Worm (Caenorhabditis elegans): Measurements from ENCODE around the gene ugt-32.

DNA sequence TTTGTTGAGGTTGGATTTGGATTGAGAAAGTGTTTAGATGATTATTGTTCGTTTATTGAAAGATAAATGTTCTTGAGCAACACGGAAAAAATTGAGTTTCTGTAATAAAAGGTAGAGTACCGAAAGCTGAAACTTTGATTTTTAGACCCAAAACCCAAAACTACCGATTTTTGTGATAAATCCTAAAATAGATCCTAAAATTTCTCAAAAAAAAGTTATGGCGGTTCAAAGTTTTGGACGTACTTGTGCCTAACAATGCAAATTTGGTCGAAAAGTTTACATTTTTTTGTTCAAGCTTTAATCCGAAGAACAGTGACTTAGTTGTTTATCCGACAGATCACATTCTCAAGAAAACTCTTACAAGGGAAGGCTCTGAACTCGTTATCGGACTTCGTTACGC is 3.5 kb upstream of the ugt-32 start, which contains the start of gene nhr-185:
- TF ChIP-seq lin-13 (GFP tag; optimal IDR thresholded peaks at IDR 0.05): no peak
- no peak for TF ChIP-seq zag-1 (tag; optimal IDR thresholded peaks at IDR 0.05)
- TF ChIP-seq ceh-82 (tag; optimal IDR thresholded peaks at IDR 0.05): no peak
- TF ChIP-seq pqm-1 (tag; optimal IDR thresholded peaks at IDR 0.05): no peak
- no peak for TF ChIP-seq pag-3 (tag; optimal IDR thresholded peaks at IDR 0.05; ENCODE audit: borderline replicate concordance, insufficient read depth)
- TF ChIP-seq fkh-10 (GFP tag; optimal IDR thresholded peaks at IDR 0.05): no peak
- no peak for TF ChIP-seq dsc-1 (tag; optimal IDR thresholded peaks at IDR 0.05)
- no peak for TF ChIP-seq unc-62 (GFP tag; optimal IDR thresholded peaks at IDR 0.05)
- TF ChIP-seq swsn-7 (tag; optimal IDR thresholded peaks at IDR 0.05): no peak
- no peak for TF ChIP-seq xbp-1 (tag; optimal IDR thresholded peaks at IDR 0.05)
- no peak for TF ChIP-seq pax-3 (tag; optimal IDR thresholded peaks at IDR 0.05)
- no peak for TF ChIP-seq ztf-11 (tag; optimal IDR thresholded peaks at IDR 0.05)
- TF ChIP-seq ces-1 (GFP tag; optimal IDR thresholded peaks at IDR 0.05): no peak
- TF ChIP-seq lin-39 (tag; optimal IDR thresholded peaks at IDR 0.05): no peak
